Worm (Caenorhabditis elegans) whole organism, L1 larva: Measurements from ENCODE around the gene tmem-231.
A peak's percentile ranks its signal among the peaks of the same experiment; 100 is the strongest.
"Not testable (repeated sequence)": the region's sequence is repeated elsewhere in the genome, so short reads cannot be mapped to it uniquely, and the experiment has no call there.

Experiments
- C04F5.9 ChIP-seq: sonication (generic microtip); optimal IDR thresholded peaks from 2 replicates; lab custom pipeline; 2016; ENCODE audit warnings: missing genetic modification characterization, missing compliant biosample characterization
- C34B4.2 ChIP-seq: sonication (generic microtip); optimal IDR thresholded peaks from 2 replicates; lab custom pipeline; 2017; ENCODE audit warnings: mild to moderate bottlenecking, missing genetic modification characterization, missing compliant biosample characterization
- Y116A8C.19 ChIP-seq: sonication (generic microtip); optimal IDR thresholded peaks from 2 replicates; lab custom pipeline; 2016; ENCODE audit warnings: missing compliant biosample characterization, missing genetic modification characterization, borderline replicate concordance
- ceh-63 ChIP-seq: fragments of 200-800 bp; sonication (Bioruptor generic); optimal IDR thresholded peaks from 2 replicates; lab custom pipeline; 2018; ENCODE audit warnings: mild to moderate bottlenecking, missing genetic modification characterization, missing compliant biosample characterization
- ceh-8 ChIP-seq: fragments of 200-800 bp; sonication (Bioruptor generic); optimal IDR thresholded peaks from 2 replicates; lab custom pipeline; 2018; ENCODE audit warnings: mild to moderate bottlenecking, missing genetic modification characterization, moderate library complexity, missing compliant biosample characterization
- ceh-82 ChIP-seq, 3 experiments: fragments of 150-350 bp in 1 of 3; sonication (generic microtip) in 2 of 3; optimal IDR thresholded peaks; 2 replicates each; lab custom pipeline; 2014 to 2017; ENCODE audit warnings: missing biosample characterization in 3 of 3, missing genetic modification characterization in 3 of 3
- ceh-90 ChIP-seq: sonication (generic microtip); optimal IDR thresholded peaks from 2 replicates; lab custom pipeline; 2016; ENCODE audit warnings: missing genetic modification characterization, missing compliant biosample characterization
- ces-1 ChIP-seq: fragments of 150-350 bp; optimal IDR thresholded peaks from 2 replicates; lab custom pipeline; 2014; ENCODE audit warnings: missing biosample characterization, missing genetic modification reagents, missing genetic modification characterization
- efl-1 ChIP-seq, 4 experiments: fragments of 150-350 bp; optimal IDR thresholded peaks in 3 of 4; peaks in 1 of 4; 1 replicate in 1 of 4; 2 replicates in 3 of 4; lab custom pipeline; 2014; ENCODE audit warnings: missing biosample characterization in 2 of 4, missing genetic modification characterization in 2 of 4, missing genetic modification reagents in 2 of 4
- egl-13 ChIP-seq: sonication (generic microtip); optimal IDR thresholded peaks from 2 replicates; lab custom pipeline; 2016; ENCODE audit warnings: missing genotype, missing genetic modification reagents, missing genetic modification characterization, missing compliant biosample characterization
- egl-27 ChIP-seq, 2 experiments: fragments of 150-350 bp in 1 of 2; sonication (generic microtip); optimal IDR thresholded peaks; 3 replicates each; lab custom pipeline; 2017 to 2018; ENCODE audit warnings: missing biosample characterization in 2 of 2, missing genetic modification characterization in 2 of 2, missing genetic modification reagents in 2 of 2
- elt-3 ChIP-seq, 6 experiments: fragments of 150-350 bp in 1 of 6; sonication (generic microtip); optimal IDR thresholded peaks; 2 replicates each; lab custom pipeline; 2017 to 2018; ENCODE audit warnings: missing biosample characterization in 6 of 6, missing genetic modification characterization in 6 of 6, inconsistent platforms in 1 of 6
- fos-1 ChIP-seq: fragments of 150-350 bp; optimal IDR thresholded peaks from 2 replicates; lab custom pipeline; 2014; ENCODE audit warnings: missing biosample characterization, missing genetic modification characterization
- grh-1 ChIP-seq: fragments of 200-800 bp; sonication (Bioruptor generic); IDR thresholded peaks from 2 replicates; pipeline ENCODE4 v1.3.6; 2022; ENCODE audit warnings: missing genetic modification reagents, missing genetic modification characterization, missing compliant biosample characterization
- hlh-17 ChIP-seq: fragments of 200-800 bp; sonication (Bioruptor generic); optimal IDR thresholded peaks from 2 replicates; lab custom pipeline; 2018; ENCODE audit warnings: missing genetic modification characterization, mild to moderate bottlenecking, missing compliant biosample characterization, moderate library complexity, borderline replicate concordance
- hlh-4 ChIP-seq: sonication (generic microtip); optimal IDR thresholded peaks from 2 replicates; lab custom pipeline; 2016; ENCODE audit warnings: mild to moderate bottlenecking, missing genetic modification characterization, missing compliant biosample characterization
- hpl-2 ChIP-seq: fragments of 150-350 bp; optimal IDR thresholded peaks from 2 replicates; lab custom pipeline; 2014; ENCODE audit warnings: missing biosample characterization, missing genetic modification reagents, missing genetic modification characterization
- isw-1 ChIP-seq: fragments of 200-800 bp; sonication (Bioruptor generic); IDR thresholded peaks from 2 replicates; pipeline ENCODE4 v1.3.6; 2022; ENCODE audit warnings: missing genetic modification characterization, missing compliant biosample characterization
- jun-1 ChIP-seq: fragments of 150-350 bp; optimal IDR thresholded peaks from 2 replicates; lab custom pipeline; 2014; ENCODE audit warnings: missing biosample characterization, missing genetic modification reagents, missing genetic modification characterization
- lin-14 ChIP-seq: fragments of 200-800 bp; sonication (Bioruptor generic); optimal IDR thresholded peaks from 2 replicates; lab custom pipeline; 2018; ENCODE audit warnings: mild to moderate bottlenecking, missing genetic modification characterization, moderate library complexity, missing compliant biosample characterization
- mdl-1 ChIP-seq, 2 experiments: fragments of 150-350 bp; optimal IDR thresholded peaks; 2 replicates each; lab custom pipeline; 2014 to 2017; ENCODE audit warnings: missing biosample characterization in 2 of 2, missing genetic modification characterization in 2 of 2, inconsistent platforms in 1 of 2
- mef-2 ChIP-seq: fragments of 150-350 bp; optimal IDR thresholded peaks from 2 replicates; lab custom pipeline; 2014; ENCODE audit warnings: missing biosample characterization, missing genetic modification characterization
- nhr-19 ChIP-seq: fragments of 200-800 bp; sonication (Bioruptor generic); conservative IDR thresholded peaks from 2 replicates; pipeline ENCODE4 v1.3.6; 2022; ENCODE audit warnings: missing genetic modification characterization, missing compliant biosample characterization
- nhr-85 ChIP-seq: sonication (generic microtip); peaks from one replicate; lab custom pipeline; 2016; ENCODE audit warnings: missing genetic modification characterization, inconsistent platforms, missing compliant biosample characterization
- pag-3 ChIP-seq: sonication (generic microtip); optimal IDR thresholded peaks from 2 replicates; lab custom pipeline; 2017; ENCODE audit warnings: missing genetic modification characterization, mild to moderate bottlenecking, missing compliant biosample characterization, antibody characterized with exemption, borderline replicate concordance; ENCODE audit not compliant: insufficient read depth
- rnt-1 ChIP-seq: sonication (generic microtip); optimal IDR thresholded peaks from 2 replicates; lab custom pipeline; 2016; ENCODE audit warnings: mild to moderate bottlenecking, missing genetic modification characterization, moderate library complexity, missing compliant biosample characterization
- snpc-4 ChIP-seq: fragments of 150-350 bp; optimal IDR thresholded peaks from 2 replicates; lab custom pipeline; 2014; ENCODE audit warnings: missing biosample characterization, missing genetic modification characterization
- sptf-1 ChIP-seq: fragments of 150-350 bp; optimal IDR thresholded peaks from 2 replicates; lab custom pipeline; 2014; ENCODE audit warnings: missing biosample characterization, missing genetic modification characterization
- swsn-7 ChIP-seq: sonication (generic microtip); optimal IDR thresholded peaks from 2 replicates; lab custom pipeline; 2016; ENCODE audit warnings: missing genetic modification characterization, missing compliant biosample characterization
- unc-30 ChIP-seq: sonication (generic microtip); optimal IDR thresholded peaks from 2 replicates; lab custom pipeline; 2017; ENCODE audit warnings: missing biosample characterization, missing genetic modification characterization
- unc-86 ChIP-seq: sonication (generic microtip); optimal IDR thresholded peaks from 2 replicates; lab custom pipeline; 2016; ENCODE audit warnings: missing genetic modification characterization, missing compliant biosample characterization
- unc-98 ChIP-seq: fragments of 200-800 bp; sonication (Bioruptor generic); IDR thresholded peaks from 2 replicates; pipeline ENCODE4 v1.3.6; 2022; ENCODE audit warnings: missing genetic modification characterization, missing compliant biosample characterization
- zip-4 ChIP-seq: fragments of 200-800 bp; sonication (Bioruptor generic); optimal IDR thresholded peaks from 2 replicates; lab custom pipeline; 2018; ENCODE audit warnings: mild to moderate bottlenecking, missing genetic modification characterization, moderate library complexity, missing compliant biosample characterization
- ztf-11 ChIP-seq, 2 experiments: sonication (generic microtip); optimal IDR thresholded peaks; 2 replicates each; lab custom pipeline; 2016 to 2017; ENCODE audit warnings: missing genetic modification characterization in 2 of 2, missing biosample characterization in 1 of 2, missing compliant biosample characterization in 1 of 2
- ztf-4 ChIP-seq: fragments of 150-350 bp; optimal IDR thresholded peaks from 2 replicates; lab custom pipeline; 2014; ENCODE audit warnings: missing biosample characterization, missing genetic modification characterization

Gene tmem-231

DNA sequence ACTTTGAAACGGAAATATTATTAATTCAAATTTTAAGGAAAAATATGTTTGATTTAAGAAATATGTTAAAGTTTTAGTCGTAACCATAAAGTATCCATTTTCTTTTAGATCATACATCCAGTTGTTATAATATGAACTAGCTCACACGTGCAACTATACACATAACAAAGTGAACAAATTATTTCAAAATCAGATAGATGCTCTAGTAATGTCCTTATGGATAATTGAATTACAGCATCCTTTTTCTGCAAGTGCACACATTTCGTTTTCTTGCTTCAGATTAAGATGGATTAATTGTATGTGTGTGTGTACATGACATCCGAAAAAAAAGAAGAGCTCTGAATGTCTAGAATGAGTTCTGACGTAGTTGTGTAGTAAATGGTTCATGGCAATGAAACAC, 40.9 kb upstream of the tmem-231 start:
- TF ChIP-seq swsn-7 (tag; lab: Kevin White, UChicago) (no peak), ztf-4 (tag; lab: Kevin White, UChicago) (no peak), egl-27 (tag; optimal IDR thresholded peaks at IDR 0.05; lab: Kevin White, UChicago) (no peak), grh-1 (GFP tag; lab: Robert Waterston, UW) (no peak), snpc-4 (no peak), lin-14 (GFP tag; lab: Kevin White, UChicago) (peak; percentile 39), ceh-82 (tag; optimal IDR thresholded peaks at IDR 0.05; lab: Kevin White, UChicago) (no peak), ceh-8 (GFP tag; lab: Kevin White, UChicago) (no peak)

DNA sequence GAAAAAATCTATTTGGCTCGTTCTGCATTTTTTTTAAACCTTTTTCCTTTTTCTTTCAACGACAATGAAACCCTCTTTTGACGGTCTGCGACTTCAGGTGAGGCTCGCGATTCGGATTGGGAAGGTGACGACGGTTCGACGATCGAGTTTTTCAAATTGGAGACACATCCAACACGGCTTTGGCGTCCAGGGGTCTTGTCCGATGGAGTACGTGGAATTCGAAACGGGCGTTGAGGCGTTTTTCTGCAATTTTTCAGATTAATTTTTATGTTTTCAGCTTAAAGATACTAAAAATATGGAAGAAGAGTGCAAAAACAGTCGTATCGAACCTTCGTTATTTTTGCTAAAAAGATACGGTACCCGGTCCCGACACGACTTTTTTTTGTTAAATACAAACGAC, 37.4 kb upstream of the tmem-231 start, which contains the start of gene D2096.10:
Gene D2096.10 (minus strand): TSS at position 101 of the 400 bp plus-strand sequence.
- TF ChIP-seq efl-1 (optimal IDR thresholded peaks at IDR 0.05; lab: Kevin White, UChicago); efl-1 (GFP tag; optimal IDR thresholded peaks at IDR 0.05 in 1 of 2; lab: Kevin White, UChicago); unc-86 (tag; lab: Kevin White, UChicago); jun-1: not testable (repeated sequence)
- TF ChIP-seq, all 84 proteins: peak for 0; not testable (repeated sequence) for 84

DNA sequence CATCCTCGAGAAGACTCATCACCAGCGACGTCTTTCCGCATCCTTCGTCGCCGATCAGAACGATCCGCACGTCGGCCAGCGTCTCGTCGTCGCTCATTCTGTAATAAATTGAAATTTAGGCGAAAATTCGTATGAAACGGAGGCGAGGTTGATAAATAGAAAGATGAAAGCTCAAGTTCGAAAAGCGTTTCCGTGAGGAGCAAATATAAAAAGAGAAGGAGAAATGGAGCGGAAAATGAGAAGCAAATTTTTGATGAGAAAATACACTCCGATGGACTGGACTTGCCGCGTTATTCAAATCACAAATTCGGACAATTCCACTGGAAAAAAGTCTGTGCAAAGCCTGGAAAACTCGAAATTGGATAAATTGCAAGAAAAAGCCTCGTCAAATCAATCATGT, 32.5 kb upstream of the tmem-231 start, which contains the start of gene D2096.11:
Gene D2096.11 (minus strand): TSS at position 101 of the 400 bp plus-strand sequence.
- TF ChIP-seq nhr-19 (GFP tag; lab: Robert Waterston, UW) = no peak
- no peak for TF ChIP-seq ces-1
- TF ChIP-seq ztf-11 (tag; optimal IDR thresholded peaks at IDR 0.05; lab: Kevin White, UChicago) = no peak
- no peak for TF ChIP-seq ceh-90 (tag; lab: Kevin White, UChicago)
- TF ChIP-seq nhr-85 (tag; lab: Kevin White, UChicago) = no peak
- TF ChIP-seq egl-13 (tag; lab: Kevin White, UChicago) = no peak
- no peak for TF ChIP-seq mdl-1 (tag; optimal IDR thresholded peaks at IDR 0.05; lab: Kevin White, UChicago)
- no peak for TF ChIP-seq hpl-2 (GFP tag; lab: Kevin White, UChicago)
- no peak for TF ChIP-seq Y116A8C.19
- TF ChIP-seq unc-30 (tag; lab: Kevin White, UChicago) = no peak
- no peak for TF ChIP-seq mef-2
- TF ChIP-seq lin-14 (GFP tag; lab: Kevin White, UChicago) = no peak

DNA sequence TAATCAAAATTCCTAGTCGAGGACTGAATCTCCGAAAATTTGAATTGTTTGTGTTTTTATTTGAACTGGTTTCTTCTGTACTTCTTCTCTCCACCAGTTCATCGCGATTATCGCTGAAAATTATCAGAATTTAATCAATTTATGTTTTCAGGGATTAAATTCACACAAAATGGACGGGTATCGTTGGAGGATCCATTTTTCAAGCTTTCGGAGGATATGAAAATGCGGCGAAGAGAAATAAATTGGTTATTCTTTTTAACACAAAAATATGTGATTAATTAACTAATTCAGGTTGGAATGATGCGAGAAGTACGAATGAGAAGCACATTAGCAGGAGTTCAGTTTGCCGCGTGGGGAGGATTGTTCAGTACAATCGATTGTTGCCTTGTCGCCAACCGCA, 30.2 kb upstream of the tmem-231 start, which contains the start of gene timm-17B.2:
Gene timm-17B.2 (plus strand): TSS at position 301 of the 400 bp plus-strand sequence.
- TF ChIP-seq hlh-17 (GFP tag; lab: Kevin White, UChicago) (no peak), zip-4 (GFP tag; lab: Kevin White, UChicago) (no peak), ceh-8 (GFP tag; lab: Kevin White, UChicago) (no peak), isw-1 (no peak), C04F5.9 (tag; lab: Kevin White, UChicago) (no peak), egl-27 (tag; optimal IDR thresholded peaks at IDR 0.05; lab: Kevin White, UChicago) (no peak)

DNA sequence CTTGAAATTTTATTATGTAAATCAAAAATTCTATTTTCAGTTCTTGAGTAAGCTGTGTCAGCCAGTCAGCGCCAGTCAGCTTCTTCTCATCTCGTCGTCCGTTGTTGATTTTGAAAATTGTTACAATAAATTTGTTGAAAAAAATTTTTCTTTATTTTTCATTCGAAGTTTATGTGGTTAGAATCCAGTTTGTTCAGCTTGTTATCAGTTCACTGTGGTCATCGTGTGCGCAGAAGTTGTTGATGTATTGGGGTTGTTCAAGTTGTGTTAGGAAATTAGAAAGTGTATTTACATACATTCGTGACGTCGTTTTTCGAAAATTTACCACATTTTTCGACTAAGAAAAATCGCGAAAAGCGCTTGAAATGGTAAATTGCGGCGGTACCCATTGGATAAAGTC, 28.8 kb upstream of the tmem-231 start:
- TF ChIP-seq ztf-11 (tag; optimal IDR thresholded peaks at IDR 0.05; lab: Kevin White, UChicago) (no peak), lin-14 (GFP tag; lab: Kevin White, UChicago) (no peak), hlh-17 (GFP tag; lab: Kevin White, UChicago) (no peak), ceh-63 (GFP tag; lab: Kevin White, UChicago) (no peak)

DNA sequence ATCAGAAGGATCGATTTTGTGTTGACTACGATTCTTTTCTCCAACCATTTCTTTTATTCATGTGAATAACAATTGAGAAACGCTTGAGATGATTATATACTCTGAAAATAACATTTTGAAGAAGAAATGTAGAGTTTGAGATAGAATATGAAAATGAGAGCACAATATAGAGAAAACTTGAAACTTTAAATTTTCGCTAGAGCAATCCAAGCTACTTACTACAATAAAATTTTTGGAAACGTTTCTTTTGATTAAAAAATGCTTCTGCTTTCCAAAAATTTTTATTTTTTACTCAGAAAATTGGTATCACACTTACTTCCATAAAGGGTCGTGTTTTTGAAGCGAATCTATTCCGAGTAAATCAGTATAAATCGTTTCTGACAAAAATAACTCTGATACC, 5.6 kb upstream of the tmem-231 start, which contains the start of gene M116.5:
Gene M116.5 (minus strand): TSS at position 101 of the 400 bp plus-strand sequence.
- TF ChIP-seq rnt-1 (tag; lab: Kevin White, UChicago) (no peak), sptf-1 (no peak), unc-98 (GFP tag; lab: Robert Waterston, UW) (no peak), ceh-8 (GFP tag; lab: Kevin White, UChicago) (no peak), ceh-63 (GFP tag; lab: Kevin White, UChicago) (no peak), pag-3 (no peak), nhr-85 (tag; lab: Kevin White, UChicago) (no peak), fos-1 (tag; lab: Kevin White, UChicago) (no peak), elt-3 (tag; optimal IDR thresholded peaks at IDR 0.05; lab: Kevin White, UChicago) (no peak), unc-30 (tag; lab: Kevin White, UChicago) (no peak), swsn-7 (tag; lab: Kevin White, UChicago) (no peak), C34B4.2 (tag; lab: Kevin White, UChicago) (no peak), hlh-4 (tag; lab: Kevin White, UChicago) (no peak)
